Fruit fly (Drosophila melanogaster) whole organism, embryonic: Measurements from ENCODE around the gene Pex10.

Experiments
- Ada2b ChIP-seq: fragments of 200-800 bp; sonication (Bioruptor generic); IDR thresholded peaks from 2 replicates; pipeline ENCODE4 v1.3.6; 2022; ENCODE audit warnings: missing biosample characterization, missing genetic modification characterization
- Awh ChIP-seq: fragments of 200-800 bp; sonication (Bioruptor generic); IDR thresholded peaks from 2 replicates; pipeline ENCODE4, ENCODE4 v1.3.6; 2022; ENCODE audit warnings: missing biosample characterization, missing genetic modification characterization
- B-H2 ChIP-seq: fragments of 200-800 bp; sonication (Bioruptor generic); optimal IDR thresholded peaks from 2 replicates; lab custom pipeline; 2018; ENCODE audit warnings: missing biosample characterization, mild to moderate bottlenecking, missing genetic modification characterization
- BEAF-32 ChIP-seq: fragments of 200-800 bp; sonication (Bioruptor generic); optimal IDR thresholded peaks from 3 replicates; lab custom pipeline; 2017; ENCODE audit warnings: missing biosample characterization, missing genetic modification characterization, mild to moderate bottlenecking, moderate library complexity, missing genetic modification reagents
- CG1024 ChIP-seq: fragments of 200-800 bp; sonication (Bioruptor generic); IDR thresholded peaks from 2 replicates; pipeline ENCODE4 v1.3.6; 2022; ENCODE audit warnings: missing biosample characterization, missing genetic modification characterization
- CG11723 ChIP-seq: fragments of 200-800 bp; sonication (Bioruptor generic); optimal IDR thresholded peaks from 2 replicates; lab custom pipeline; 2017; ENCODE audit warnings: missing biosample characterization, mild to moderate bottlenecking, missing genetic modification characterization
- CG12071 ChIP-seq: fragments of 200-800 bp; sonication (Bioruptor generic); optimal IDR thresholded peaks from 3 replicates; lab custom pipeline; 2018; ENCODE audit warnings: missing biosample characterization, mild to moderate bottlenecking, missing genetic modification characterization
- CG12942 ChIP-seq: fragments of 200-800 bp; sonication (Bioruptor generic); optimal IDR thresholded peaks from 3 replicates; lab custom pipeline; 2016; ENCODE audit warnings: missing biosample characterization, missing genetic modification characterization
- CG14667 ChIP-seq: fragments of 200-800 bp; sonication (Bioruptor generic); IDR thresholded peaks from 2 replicates; pipeline ENCODE4 v1.3.6; 2022; ENCODE audit warnings: missing biosample characterization, missing genetic modification characterization
- CG14965 ChIP-seq: fragments of 200-800 bp; sonication (Bioruptor generic); optimal IDR thresholded peaks from 2 replicates; lab custom pipeline; 2016; ENCODE audit warnings: missing biosample characterization, missing genetic modification characterization, borderline replicate concordance
- CG15011 ChIP-seq: fragments of 200-800 bp; sonication (Bioruptor generic); optimal IDR thresholded peaks from 3 replicates; lab custom pipeline; 2018; ENCODE audit warnings: missing biosample characterization, mild to moderate bottlenecking, missing genetic modification characterization
- CG16815 ChIP-seq: fragments of 200-800 bp; sonication (Bioruptor generic); optimal IDR thresholded peaks from 3 replicates; lab custom pipeline; 2017; ENCODE audit warnings: missing biosample characterization, mild to moderate bottlenecking, missing genetic modification characterization
- CG31388 ChIP-seq: fragments of 200-800 bp; sonication (Bioruptor generic); optimal IDR thresholded peaks from 2 replicates; lab custom pipeline; 2016; ENCODE audit warnings: missing biosample characterization, missing genetic modification characterization
- CG33557 ChIP-seq: fragments of 200-800 bp; sonication (Bioruptor generic); optimal IDR thresholded peaks from 2 replicates; lab custom pipeline; 2019; ENCODE audit warnings: missing biosample characterization, mild to moderate bottlenecking, missing genetic modification characterization, moderate library complexity
- CG4328 ChIP-seq: fragments of 200-800 bp; sonication (Bioruptor generic); optimal IDR thresholded peaks from 3 replicates; lab custom pipeline; 2017; ENCODE audit warnings: missing biosample characterization, missing genetic modification reagents, missing genetic modification characterization
- CG4360 ChIP-seq: fragments of 200-800 bp; sonication (Bioruptor generic); IDR thresholded peaks from 2 replicates; pipeline ENCODE4 v1.3.6; 2022; ENCODE audit warnings: missing biosample characterization, missing genetic modification characterization
- CG6813 ChIP-seq: fragments of 200-800 bp; sonication (Bioruptor generic); optimal IDR thresholded peaks from 2 replicates; lab custom pipeline; 2017; ENCODE audit warnings: missing biosample characterization, missing genetic modification characterization, mild to moderate bottlenecking, moderate library complexity, missing genetic modification reagents
- CG8281 ChIP-seq: fragments of 200-800 bp; sonication (Bioruptor generic); optimal IDR thresholded peaks from 2 replicates; lab custom pipeline; 2018; ENCODE audit warnings: missing biosample characterization, mild to moderate bottlenecking, missing genetic modification characterization, moderate library complexity
- CG9797 ChIP-seq: fragments of 200-800 bp; sonication (Bioruptor generic); optimal IDR thresholded peaks from 3 replicates; lab custom pipeline; 2018; ENCODE audit warnings: missing biosample characterization, mild to moderate bottlenecking, missing genetic modification characterization
- CHES-1-like ChIP-seq: fragments of 200-800 bp; sonication (Bioruptor generic); optimal IDR thresholded peaks from 2 replicates; lab custom pipeline; 2016; ENCODE audit warnings: missing biosample characterization, missing genetic modification characterization
- CTCF ChIP-seq: fragments of 200-800 bp; sonication (Bioruptor generic); optimal IDR thresholded peaks from 2 replicates; lab custom pipeline; 2017; ENCODE audit warnings: missing biosample characterization, mild to moderate bottlenecking, missing genetic modification characterization, moderate library complexity
- CkIIα-i1 ChIP-seq: fragments of 200-800 bp; sonication (Bioruptor generic); IDR thresholded peaks from 2 replicates; pipeline ENCODE4 v1.3.6; 2022; ENCODE audit warnings: missing biosample characterization, missing genetic modification characterization
- Dref ChIP-seq: fragments of 200-800 bp; sonication (Bioruptor generic); IDR thresholded peaks from 2 replicates; pipeline ENCODE4 v1.3.6; 2022; ENCODE audit warnings: missing biosample characterization, missing genetic modification characterization
- ERR ChIP-seq: fragments of 200-800 bp; sonication (Bioruptor generic); optimal IDR thresholded peaks from 2 replicates; lab custom pipeline; 2016; ENCODE audit warnings: missing biosample characterization, missing genetic modification characterization
- Elba2 ChIP-seq: fragments of 200-800 bp; sonication (Bioruptor generic); optimal IDR thresholded peaks from 3 replicates; lab custom pipeline; 2016; ENCODE audit warnings: missing biosample characterization, missing genetic modification characterization
- Ets97D ChIP-seq: fragments of 200-800 bp; sonication (Bioruptor generic); optimal IDR thresholded peaks from 3 replicates; lab custom pipeline; 2016; ENCODE audit warnings: missing biosample characterization, missing genetic modification characterization
- Gsc ChIP-seq: fragments of 200-800 bp; sonication (Bioruptor generic); IDR thresholded peaks from 2 replicates; pipeline ENCODE4 v1.3.6; 2022; ENCODE audit warnings: missing biosample characterization, missing genetic modification characterization
- Hey ChIP-seq: fragments of 200-800 bp; sonication (Bioruptor generic); optimal IDR thresholded peaks from 3 replicates; lab custom pipeline; 2018; ENCODE audit warnings: missing biosample characterization, mild to moderate bottlenecking, missing genetic modification characterization
- MBD-R2 ChIP-seq: fragments of 200-800 bp; sonication (Bioruptor generic); IDR thresholded peaks from 2 replicates; pipeline ENCODE4 v1.3.6; 2022; ENCODE audit warnings: missing biosample characterization, missing genetic modification characterization
- Max ChIP-seq: fragments of 200-800 bp; sonication (Bioruptor generic); optimal IDR thresholded peaks from 2 replicates; lab custom pipeline; 2016; ENCODE audit warnings: missing biosample characterization, mild to moderate bottlenecking, missing genetic modification characterization
- Mrtf ChIP-seq: fragments of 200-800 bp; sonication (Bioruptor generic); IDR thresholded peaks from 3 replicates; pipeline ENCODE4 v1.3.6; 2022; ENCODE audit warnings: missing biosample characterization, missing genetic modification characterization
- NC2β ChIP-seq: fragments of 200-800 bp; sonication (Bioruptor generic); optimal IDR thresholded peaks from 2 replicates; lab custom pipeline; 2016; ENCODE audit warnings: missing biosample characterization, missing genetic modification characterization
- Nf-YA ChIP-seq: fragments of 200-800 bp; sonication (Bioruptor generic); IDR thresholded peaks from 2 replicates; pipeline ENCODE4 v1.3.6; 2022; ENCODE audit warnings: missing biosample characterization, missing genetic modification characterization
- Opbp ChIP-seq: fragments of 200-800 bp; sonication (Bioruptor generic); IDR thresholded peaks from 3 replicates; pipeline ENCODE4 v1.3.6; 2022; ENCODE audit warnings: missing biosample characterization, missing genetic modification characterization; ENCODE audit not compliant: partially characterized antibody
- Six4 ChIP-seq: fragments of 200-800 bp; sonication (Bioruptor generic); optimal IDR thresholded peaks from 2 replicates; lab custom pipeline; 2016; ENCODE audit warnings: missing biosample characterization, missing genetic modification characterization
- Sry-β ChIP-seq: fragments of 200-800 bp; sonication (Bioruptor generic); optimal IDR thresholded peaks from 2 replicates; lab custom pipeline; 2018; ENCODE audit warnings: missing biosample characterization, mild to moderate bottlenecking, missing genetic modification characterization, moderate library complexity
- TFAM ChIP-seq: fragments of 200-800 bp; sonication (Bioruptor generic); optimal IDR thresholded peaks from 2 replicates; lab custom pipeline; 2017; ENCODE audit warnings: missing biosample characterization, missing genetic modification characterization, inconsistent platforms
- Vsx1 ChIP-seq: fragments of 200-800 bp; sonication (Bioruptor generic); optimal IDR thresholded peaks from 2 replicates; lab custom pipeline; 2017; ENCODE audit warnings: missing biosample characterization, mild to moderate bottlenecking, missing genetic modification characterization, missing genetic modification reagents
- Xrp1 ChIP-seq: fragments of 200-800 bp; sonication (Bioruptor generic); IDR thresholded peaks from 2 replicates; pipeline ENCODE4 v1.3.6; 2022; ENCODE audit warnings: missing biosample characterization, missing genetic modification characterization
- bcd ChIP-seq: fragments of 200-800 bp; sonication (Bioruptor generic); optimal IDR thresholded peaks from 2 replicates; lab custom pipeline; 2017; ENCODE audit warnings: missing biosample characterization, mild to moderate bottlenecking, missing genetic modification characterization
- emc ChIP-seq: fragments of 200-800 bp; sonication (Bioruptor generic); optimal IDR thresholded peaks from 2 replicates; lab custom pipeline; 2016; ENCODE audit warnings: missing biosample characterization, missing genetic modification characterization
- ftz-f1 ChIP-seq: fragments of 200-800 bp; sonication (Bioruptor generic); optimal IDR thresholded peaks from 2 replicates; lab custom pipeline; 2016; ENCODE audit warnings: missing biosample characterization, missing genetic modification characterization
- gem ChIP-seq: fragments of 200-800 bp; sonication (Bioruptor generic); optimal IDR thresholded peaks from 2 replicates; lab custom pipeline; 2019; ENCODE audit warnings: missing biosample characterization, mild to moderate bottlenecking, missing genetic modification characterization, moderate library complexity
- ind ChIP-seq: fragments of 200-800 bp; sonication (Bioruptor generic); optimal IDR thresholded peaks from 3 replicates; lab custom pipeline; 2016; ENCODE audit warnings: missing biosample characterization, missing genetic modification characterization
- ken ChIP-seq: fragments of 200-800 bp; sonication (Bioruptor generic); IDR thresholded peaks from 3 replicates; pipeline ENCODE4 v1.3.6; 2022; ENCODE audit warnings: missing biosample characterization, missing genetic modification characterization
- kni ChIP-seq: fragments of 200-800 bp; sonication (Bioruptor generic); optimal IDR thresholded peaks from 3 replicates; lab custom pipeline; 2017; ENCODE audit warnings: mild to moderate bottlenecking, missing biosample characterization, missing genetic modification reagents, missing genetic modification characterization
- lbe ChIP-seq: fragments of 200-800 bp; sonication (Bioruptor generic); optimal IDR thresholded peaks from 2 replicates; lab custom pipeline; 2016; ENCODE audit warnings: missing biosample characterization, mild to moderate bottlenecking, missing genetic modification characterization
- luna ChIP-seq: fragments of 200-800 bp; sonication (Bioruptor generic); optimal IDR thresholded peaks from 2 replicates; lab custom pipeline; 2016; ENCODE audit warnings: missing biosample characterization, missing genetic modification characterization
- odd ChIP-seq: fragments of 200-800 bp; sonication (Bioruptor generic); optimal IDR thresholded peaks from 2 replicates; lab custom pipeline; 2017; ENCODE audit warnings: missing biosample characterization, mild to moderate bottlenecking, missing genetic modification characterization
- p53 ChIP-seq: fragments of 200-800 bp; sonication (Bioruptor generic); optimal IDR thresholded peaks from 2 replicates; lab custom pipeline; 2016; ENCODE audit warnings: missing biosample characterization, missing genetic modification characterization
- slbo ChIP-seq: fragments of 200-800 bp; sonication (Bioruptor generic); IDR thresholded peaks from 2 replicates; pipeline ENCODE4 v1.3.6; 2022; ENCODE audit warnings: missing biosample characterization, missing genetic modification characterization
- wdn ChIP-seq: fragments of 200-800 bp; sonication (Bioruptor generic); IDR thresholded peaks from 2 replicates; pipeline ENCODE4 v1.3.6; 2022; ENCODE audit warnings: missing biosample characterization, missing genetic modification characterization

Gene Pex10

dm6 chr3L:1584003-1584402 lies 26.0 kb downstream of the Pex10 start (continued):
- TF ChIP-seq ftz-f1 (GFP tag; lab: Kevin White, UChicago) = no peak
- TF ChIP-seq wdn (GFP tag; lab: Robert Waterston, UW) = no peak
- TF ChIP-seq Ada2b (GFP tag; lab: Robert Waterston, UW) = no peak
- no peak for TF ChIP-seq CG9797 (GFP tag; lab: Kevin White, UChicago)
- TF ChIP-seq CG8281 (tag; lab: Kevin White, UChicago) = no peak
- peak; percentile 39 for TF ChIP-seq ERR (GFP tag; lab: Kevin White, UChicago)
- TF ChIP-seq lbe (GFP tag; lab: Kevin White, UChicago) = no peak
- peak; percentile 46; the same call in 1 of the 2 replicates for TF ChIP-seq CG14667 (GFP tag; lab: Robert Waterston, UW)
- no peak for TF ChIP-seq CG1024
- TF ChIP-seq Vsx1 = no peak
- TF ChIP-seq CG16815 (GFP tag; lab: Kevin White, UChicago) = peak; percentile 47
- TF ChIP-seq ken = peak; percentile 64; the same call in 2 of the 3 replicates
- TF ChIP-seq Ets97D = no peak
- no peak for TF ChIP-seq Nf-YA (GFP tag; lab: Robert Waterston, UW)
- TF ChIP-seq Gsc (GFP tag; lab: Robert Waterston, UW) = no peak
- no peak for TF ChIP-seq CG33557 (GFP tag; lab: Kevin White, UChicago)
- peak; percentile 25 for TF ChIP-seq odd (GFP tag; lab: Kevin White, UChicago)
- no peak for TF ChIP-seq CG4360
- peak; percentile 42 for TF ChIP-seq CHES-1-like (GFP tag; lab: Kevin White, UChicago)
- TF ChIP-seq gem (tag; lab: Kevin White, UChicago) = peak; percentile 78
- TF ChIP-seq kni = no peak
- TF ChIP-seq p53 (GFP tag; lab: Kevin White, UChicago) = no peak
- TF ChIP-seq CG4328 (GFP tag; lab: Kevin White, UChicago) = no peak
- TF ChIP-seq CG12071 (GFP tag; lab: Kevin White, UChicago) = no peak
- peak; percentile 23; the same call in 1 of the 2 replicates for TF ChIP-seq MBD-R2
- TF ChIP-seq B-H2 = no peak
- no peak for TF ChIP-seq BEAF-32 (GFP tag; lab: Kevin White, UChicago)
- TF ChIP-seq CG11723 (GFP tag; lab: Kevin White, UChicago) = peak; percentile 48
- TF ChIP-seq CG15011 = no peak
- TF ChIP-seq CkIIα-i1 (GFP tag; lab: Robert Waterston, UW) = no peak
- no peak for TF ChIP-seq emc (GFP tag; lab: Kevin White, UChicago)
- TF ChIP-seq CG6813 (GFP tag; lab: Kevin White, UChicago) = no peak
- TF ChIP-seq CG14965 (GFP tag; lab: Kevin White, UChicago) = no peak
- no peak for TF ChIP-seq TFAM (GFP tag; lab: Kevin White, UChicago)
- peak; percentile 64 for TF ChIP-seq NC2β
- TF ChIP-seq Six4 (GFP tag; lab: Kevin White, UChicago) = peak; percentile 16
- no peak for TF ChIP-seq Dref (GFP tag; lab: Robert Waterston, UW)
- no peak for TF ChIP-seq Opbp (GFP tag; lab: Robert Waterston, UW)
- no peak for TF ChIP-seq ind (GFP tag; lab: Kevin White, UChicago)
- TF ChIP-seq CG31388 = no peak
- no peak for TF ChIP-seq Sry-β (GFP tag; lab: Kevin White, UChicago)
- peak; percentile 58 for TF ChIP-seq bcd
- peak; percentile 70; the same call in 1 of the 2 replicates for TF ChIP-seq Awh (GFP tag; lab: Robert Waterston, UW)
- TF ChIP-seq CTCF = no peak
- no peak for TF ChIP-seq luna (GFP tag; lab: Kevin White, UChicago)
- TF ChIP-seq Max (GFP tag; lab: Kevin White, UChicago) = no peak
- TF ChIP-seq Mrtf = 0 out of 3 replicates have a peak, but pooled peaks have one; percentile 56
- TF ChIP-seq Xrp1 (GFP tag; lab: Robert Waterston, UW) = peak; percentile 86
- TF ChIP-seq CG12942 = peak; percentile 61
- no peak for TF ChIP-seq Hey (tag; lab: Kevin White, UChicago)
- TF ChIP-seq slbo (GFP tag; lab: Robert Waterston, UW) = peak; percentile 66
- no peak for TF ChIP-seq Elba2 (GFP tag; lab: Kevin White, UChicago)
